Worm (Caenorhabditis elegans): Measurements from ENCODE around the gene srx-117.

Gene srx-117

ce11 chrV:5644171-5644570, at the start of gene srx-117:
Gene srx-117, plus strand, starts transcription at chrV:5644471.
- TF ChIP-seq F13H6.1 (tag; optimal IDR thresholded peaks at IDR 0.05) (no peak), mdl-1 (tag; optimal IDR thresholded peaks at IDR 0.05) (no peak), nhr-21 (tag; optimal IDR thresholded peaks at IDR 0.05) (no peak), nhr-237 (tag; optimal IDR thresholded peaks at IDR 0.05) (no peak), lin-13 (GFP tag; optimal IDR thresholded peaks at IDR 0.05) (no peak), ZK546.5 (tag; optimal IDR thresholded peaks at IDR 0.05) (no peak), elt-1 (tag; optimal IDR thresholded peaks at IDR 0.05) (no peak), nhr-129 (tag; optimal IDR thresholded peaks at IDR 0.05) (no peak), nhr-77 (tag; optimal IDR thresholded peaks at IDR 0.05) (no peak), fos-1 (tag; optimal IDR thresholded peaks at IDR 0.05) (no peak), sem-4 (tag; optimal IDR thresholded peaks at IDR 0.05) (no peak), unc-55 (GFP tag; optimal IDR thresholded peaks at IDR 0.05) (no peak), nhr-10 (tag; optimal IDR thresholded peaks at IDR 0.05) (no peak), unc-39 (tag; optimal IDR thresholded peaks at IDR 0.05) (no peak)

ce11 chrV:5596391-5597030, 47.8 kb upstream of the srx-117 start, which contains the start of gene zhit-1:
Gene zhit-1, minus strand, starts transcription at chrV:5596551.
- TF ChIP-seq skn-1 (tag; optimal IDR thresholded peaks at IDR 0.05), result no peak
- TF ChIP-seq gmeb-1 (tag; optimal IDR thresholded peaks at IDR 0.05), result peak; percentile 93
- TF ChIP-seq sma-3 (GFP tag; optimal IDR thresholded peaks at IDR 0.05), result no peak
- no peak for TF ChIP-seq nhr-12 (tag; optimal IDR thresholded peaks at IDR 0.05)
- no peak for TF ChIP-seq R02D3.7 (tag; optimal IDR thresholded peaks at IDR 0.05)
- TF ChIP-seq aly-2 (tag; optimal IDR thresholded peaks at IDR 0.05), result no peak
- TF ChIP-seq nhr-77 (tag; optimal IDR thresholded peaks at IDR 0.05), result no peak
- no peak for TF ChIP-seq dmd-4 (tag; optimal IDR thresholded peaks at IDR 0.05)
- no peak for TF ChIP-seq zag-1 (tag; optimal IDR thresholded peaks at IDR 0.05)
- TF ChIP-seq ztf-11 (tag; optimal IDR thresholded peaks at IDR 0.05), result no peak
- peak; percentile 56 for TF ChIP-seq unc-55 (GFP tag; optimal IDR thresholded peaks at IDR 0.05)
- TF ChIP-seq fos-1 (tag; optimal IDR thresholded peaks at IDR 0.05), result no peak
- no peak for TF ChIP-seq alr-1 (tag; optimal IDR thresholded peaks at IDR 0.05)
- TF ChIP-seq nhr-237 (tag; optimal IDR thresholded peaks at IDR 0.05), result no peak
- TF ChIP-seq blmp-1 (tag; optimal IDR thresholded peaks at IDR 0.05; ENCODE audit: insufficient read depth), result no peak
- no peak for TF ChIP-seq sma-9 (GFP tag; optimal IDR thresholded peaks at IDR 0.05)
- no peak for TF ChIP-seq sma-9 (tag; optimal IDR thresholded peaks at IDR 0.05)
- peak; percentile 11 for TF ChIP-seq lin-13 (GFP tag; optimal IDR thresholded peaks at IDR 0.05)
- TF ChIP-seq mbf-1 (tag; optimal IDR thresholded peaks at IDR 0.05), result no peak
- TF ChIP-seq lin-39 (tag; optimal IDR thresholded peaks at IDR 0.05), result no peak
- no peak for TF ChIP-seq nhr-23 (tag; optimal IDR thresholded peaks at IDR 0.05)
- no peak for TF ChIP-seq egl-27 (tag; optimal IDR thresholded peaks at IDR 0.05)
- TF ChIP-seq nhr-25 (tag; optimal IDR thresholded peaks at IDR 0.05), result no peak
- TF ChIP-seq lsy-2 (tag; optimal IDR thresholded peaks at IDR 0.05), result peak in 1 of 2 experiments; percentile 58
- no peak for TF ChIP-seq unc-39 (tag; optimal IDR thresholded peaks at IDR 0.05)
- TF ChIP-seq crh-2 (tag; optimal IDR thresholded peaks at IDR 0.05), result no peak
- no peak for TF ChIP-seq nhr-11 (tag; optimal IDR thresholded peaks at IDR 0.05)
- no peak for TF ChIP-seq Y55F3AM.14 (GFP tag; optimal IDR thresholded peaks at IDR 0.05)
- TF ChIP-seq elt-1 (tag; optimal IDR thresholded peaks at IDR 0.05), result no peak
- no peak for TF ChIP-seq nhr-6 (tag; optimal IDR thresholded peaks at IDR 0.05)
- no peak for TF ChIP-seq ztf-1 (GFP tag; conservative IDR thresholded peaks at IDR 0.05)
- no peak for TF ChIP-seq ceh-82 (tag; optimal IDR thresholded peaks at IDR 0.05)
- TF ChIP-seq nhr-10 (tag; optimal IDR thresholded peaks at IDR 0.05), result no peak
- TF ChIP-seq ztf-4 (tag; optimal IDR thresholded peaks at IDR 0.05), result no peak
- no peak for TF ChIP-seq peb-1 (tag; optimal IDR thresholded peaks at IDR 0.05)
- TF ChIP-seq nhr-129 (tag; optimal IDR thresholded peaks at IDR 0.05), result peak; percentile 1
- TF ChIP-seq snpc-4 (tag; optimal IDR thresholded peaks at IDR 0.05), result peak; percentile 61
- peak; percentile 36 for TF ChIP-seq C34F6.9 (tag; optimal IDR thresholded peaks at IDR 0.05)
- no peak for TF ChIP-seq lin-11 (tag; optimal IDR thresholded peaks at IDR 0.05)
- no peak for TF ChIP-seq mab-5 (tag; optimal IDR thresholded peaks at IDR 0.05)
- no peak for TF ChIP-seq ceh-16 (tag; optimal IDR thresholded peaks at IDR 0.05)
- no peak for TF ChIP-seq F13H6.1 (tag; optimal IDR thresholded peaks at IDR 0.05)
- TF ChIP-seq ama-1 (optimal IDR thresholded peaks at IDR 0.05), result no peak
- no peak for TF ChIP-seq sem-4 (tag; optimal IDR thresholded peaks at IDR 0.05)

Data from whole organism, L2 larva.